Fruit fly (Drosophila melanogaster) whole organism, embryonic: ENCODE measurements around the gene JMJD5.

ENCODE experiments used
- Atf-2 ChIP-seq: fragments of 200-800 bp; sonication (Bioruptor generic); optimal IDR thresholded peaks from 2 replicates; lab custom pipeline; 2016; ENCODE audit warnings: missing biosample characterization, missing genetic modification characterization
- CG10274 ChIP-seq: fragments of 200-800 bp; sonication (Bioruptor generic); optimal IDR thresholded peaks from 3 replicates; lab custom pipeline; 2017; ENCODE audit warnings: missing biosample characterization, mild to moderate bottlenecking, missing genetic modification characterization
- CG13624 ChIP-seq: fragments of 200-800 bp; sonication (Bioruptor generic); optimal IDR thresholded peaks from 2 replicates; lab custom pipeline; 2016; ENCODE audit warnings: missing biosample characterization, missing genetic modification characterization
- CG17186 ChIP-seq: fragments of 200-800 bp; sonication (Bioruptor generic); optimal IDR thresholded peaks from 3 replicates; lab custom pipeline; 2017; ENCODE audit warnings: missing biosample characterization, missing genetic modification reagents, missing genetic modification characterization
- CG18011 ChIP-seq: fragments of 200-800 bp; sonication (Bioruptor generic); optimal IDR thresholded peaks from 2 replicates; lab custom pipeline; 2017; ENCODE audit warnings: missing biosample characterization, missing genetic modification characterization, mild to moderate bottlenecking, moderate library complexity, missing genotype
- CG18262 ChIP-seq: fragments of 200-800 bp; optimal IDR thresholded peaks from 3 replicates; lab custom pipeline; 2019; ENCODE audit warnings: missing biosample characterization, mild to moderate bottlenecking, missing genetic modification characterization, moderate library complexity
- CG31365 ChIP-seq: fragments of 200-800 bp; sonication (Bioruptor generic); optimal IDR thresholded peaks from 2 replicates; lab custom pipeline; 2018; ENCODE audit warnings: missing biosample characterization, mild to moderate bottlenecking, missing genetic modification characterization
- CG3163 ChIP-seq: fragments of 200-800 bp; sonication (Bioruptor generic); optimal IDR thresholded peaks from 3 replicates; lab custom pipeline; 2016; ENCODE audit warnings: missing biosample characterization, missing genetic modification characterization
- CG33213 ChIP-seq: fragments of 200-800 bp; sonication (Bioruptor generic); optimal IDR thresholded peaks from 3 replicates; lab custom pipeline; 2016; ENCODE audit warnings: missing biosample characterization, missing genetic modification characterization
- CG34422 ChIP-seq: fragments of 200-800 bp; sonication (Bioruptor generic); IDR thresholded peaks from 3 replicates; pipeline ENCODE4 v1.3.6; 2022; ENCODE audit warnings: missing biosample characterization, missing genetic modification characterization
- CG4328 ChIP-seq: fragments of 200-800 bp; sonication (Bioruptor generic); optimal IDR thresholded peaks from 3 replicates; lab custom pipeline; 2017; ENCODE audit warnings: missing biosample characterization, missing genetic modification reagents, missing genetic modification characterization
- CG4617 ChIP-seq: fragments of 200-800 bp; sonication (Bioruptor generic); optimal IDR thresholded peaks from 3 replicates; lab custom pipeline; 2016; ENCODE audit warnings: missing biosample characterization, missing genetic modification characterization, borderline replicate concordance
- CG5953 ChIP-seq: fragments of 200-800 bp; sonication (Bioruptor generic); IDR thresholded peaks from 2 replicates; pipeline ENCODE4 v1.3.6; 2022; ENCODE audit warnings: missing biosample characterization, missing genetic modification characterization
- CG6175 ChIP-seq: fragments of 200-800 bp; sonication (Bioruptor generic); IDR thresholded peaks from 3 replicates; pipeline ENCODE4 v1.3.6; 2022; ENCODE audit warnings: missing biosample characterization, missing genetic modification characterization
- CG6813 ChIP-seq: fragments of 200-800 bp; sonication (Bioruptor generic); optimal IDR thresholded peaks from 2 replicates; lab custom pipeline; 2017; ENCODE audit warnings: missing biosample characterization, missing genetic modification characterization, mild to moderate bottlenecking, moderate library complexity, missing genetic modification reagents
- CG7271 ChIP-seq: fragments of 200-800 bp; sonication (Bioruptor generic); optimal IDR thresholded peaks from 2 replicates; lab custom pipeline; 2018; ENCODE audit warnings: missing biosample characterization, mild to moderate bottlenecking, missing genetic modification characterization, moderate library complexity
- CG7963 ChIP-seq: fragments of 200-800 bp; sonication (Bioruptor generic); IDR thresholded peaks from 3 replicates; pipeline ENCODE4 v1.3.6; 2022; ENCODE audit warnings: missing biosample characterization, missing genetic modification characterization; ENCODE audit not compliant: partially characterized antibody
- CG8089 ChIP-seq: fragments of 200-800 bp; sonication (Bioruptor generic); optimal IDR thresholded peaks from 3 replicates; lab custom pipeline; 2016; ENCODE audit warnings: missing biosample characterization, missing genetic modification characterization
- CG8388 ChIP-seq: fragments of 200-800 bp; sonication (Bioruptor generic); optimal IDR thresholded peaks from 2 replicates; lab custom pipeline; 2019; ENCODE audit warnings: missing biosample characterization, mild to moderate bottlenecking, missing genetic modification characterization, moderate library complexity
- CG9817 ChIP-seq: fragments of 200-800 bp; sonication (Bioruptor generic); optimal IDR thresholded peaks from 2 replicates; lab custom pipeline; 2018; ENCODE audit warnings: missing biosample characterization, mild to moderate bottlenecking, missing genetic modification characterization, moderate library complexity
- Doc2 ChIP-seq: fragments of 200-800 bp; sonication (Bioruptor generic); IDR thresholded peaks from 2 replicates; pipeline ENCODE4 v1.3.6; 2022; ENCODE audit warnings: missing biosample characterization, missing genetic modification characterization
- Elba2 ChIP-seq: fragments of 200-800 bp; sonication (Bioruptor generic); optimal IDR thresholded peaks from 3 replicates; lab custom pipeline; 2016; ENCODE audit warnings: missing biosample characterization, missing genetic modification characterization
- Fer1 ChIP-seq: fragments of 200-800 bp; sonication (Bioruptor generic); optimal IDR thresholded peaks from 2 replicates; lab custom pipeline; 2017; ENCODE audit warnings: missing biosample characterization, mild to moderate bottlenecking, missing genetic modification characterization
- Sry-δ ChIP-seq: fragments of 200-800 bp; sonication (Bioruptor generic); optimal IDR thresholded peaks from 2 replicates; lab custom pipeline; 2016; ENCODE audit warnings: missing biosample characterization, missing genetic modification characterization
- ash1 ChIP-seq: fragments of 200-800 bp; sonication (Bioruptor generic); optimal IDR thresholded peaks from 2 replicates; lab custom pipeline; 2018; ENCODE audit warnings: missing biosample characterization, mild to moderate bottlenecking, missing genetic modification characterization
- cas ChIP-seq: fragments of 200-800 bp; sonication (Bioruptor generic); IDR thresholded peaks from 2 replicates; pipeline ENCODE4 v1.3.6; 2022; ENCODE audit warnings: missing biosample characterization, missing genetic modification characterization
- chm ChIP-seq: fragments of 200-800 bp; sonication (Bioruptor generic); IDR thresholded peaks from 2 replicates; pipeline ENCODE4 v1.3.6; 2022; ENCODE audit warnings: missing biosample characterization, missing genetic modification characterization
- croc ChIP-seq: fragments of 200-800 bp; sonication (Bioruptor generic); conservative IDR thresholded peaks from 3 replicates; pipeline ENCODE4 v1.3.6; 2022; ENCODE audit warnings: missing biosample characterization, missing genetic modification characterization
- crol ChIP-seq: fragments of 200-800 bp; sonication (Bioruptor generic); IDR thresholded peaks from 2 replicates; pipeline ENCODE4 v1.3.6; 2022; ENCODE audit warnings: missing biosample characterization, missing genetic modification characterization
- crp ChIP-seq, 2 experiments: fragments of 200-800 bp; sonication (Bioruptor generic); optimal IDR thresholded peaks; 2 replicates in 1 of 2; 3 replicates in 1 of 2; lab custom pipeline; 2017; ENCODE audit warnings: missing biosample characterization in 2 of 2, missing genetic modification characterization in 2 of 2, mild to moderate bottlenecking in 1 of 2, moderate library complexity in 1 of 2
- dimm ChIP-seq: fragments of 200-800 bp; sonication (Bioruptor generic); IDR thresholded peaks from 2 replicates; pipeline ENCODE4 v1.3.6; 2022; ENCODE audit warnings: missing biosample characterization, missing genetic modification characterization
- dysf ChIP-seq: fragments of 200-800 bp; sonication (Bioruptor generic); IDR thresholded peaks from 3 replicates; pipeline ENCODE4 v1.3.6; 2022; ENCODE audit warnings: missing biosample characterization, missing genetic modification characterization
- eve ChIP-seq, 2 experiments: fragments of >200 bp; optimal IDR thresholded peaks; 2 replicates each; lab custom pipeline; 2017; ENCODE audit warnings: missing biosample characterization in 2 of 2, missing genetic modification characterization in 2 of 2
- fd102C ChIP-seq: fragments of 200-800 bp; sonication (Bioruptor generic); optimal IDR thresholded peaks from 2 replicates; lab custom pipeline; 2018; ENCODE audit warnings: missing biosample characterization, mild to moderate bottlenecking, missing genetic modification characterization, moderate library complexity
- fu2 ChIP-seq: fragments of 200-800 bp; sonication (Bioruptor generic); optimal IDR thresholded peaks from 2 replicates; lab custom pipeline; 2016; ENCODE audit warnings: missing biosample characterization, missing genetic modification characterization
- gsb-n ChIP-seq: fragments of 200-800 bp; sonication (Bioruptor generic); optimal IDR thresholded peaks from 3 replicates; lab custom pipeline; 2018; ENCODE audit warnings: missing biosample characterization, mild to moderate bottlenecking, missing genetic modification characterization
- kay ChIP-seq: fragments of 200-800 bp; sonication (Bioruptor generic); optimal IDR thresholded peaks from 2 replicates; lab custom pipeline; 2016; ENCODE audit warnings: missing biosample characterization, missing genetic modification characterization
- ken ChIP-seq: fragments of 200-800 bp; sonication (Bioruptor generic); IDR thresholded peaks from 3 replicates; pipeline ENCODE4 v1.3.6; 2022; ENCODE audit warnings: missing biosample characterization, missing genetic modification characterization
- kni ChIP-seq: fragments of 200-800 bp; sonication (Bioruptor generic); optimal IDR thresholded peaks from 3 replicates; lab custom pipeline; 2017; ENCODE audit warnings: mild to moderate bottlenecking, missing biosample characterization, missing genetic modification reagents, missing genetic modification characterization
- lbe ChIP-seq: fragments of 200-800 bp; sonication (Bioruptor generic); optimal IDR thresholded peaks from 2 replicates; lab custom pipeline; 2016; ENCODE audit warnings: missing biosample characterization, mild to moderate bottlenecking, missing genetic modification characterization
- mirr ChIP-seq: fragments of 200-800 bp; sonication (Bioruptor generic); optimal IDR thresholded peaks from 3 replicates; lab custom pipeline; 2018; ENCODE audit warnings: missing biosample characterization, mild to moderate bottlenecking, missing genetic modification characterization
- pfk ChIP-seq: fragments of 200-800 bp; sonication (Bioruptor generic); optimal IDR thresholded peaks from 2 replicates; lab custom pipeline; 2018; ENCODE audit warnings: missing biosample characterization, mild to moderate bottlenecking, missing genetic modification characterization, moderate library complexity
- pita ChIP-seq: fragments of 200-800 bp; sonication (Bioruptor generic); optimal IDR thresholded peaks from 2 replicates; lab custom pipeline; 2017; ENCODE audit warnings: missing biosample characterization, mild to moderate bottlenecking, missing genetic modification characterization
- scrt ChIP-seq: fragments of 200-800 bp; sonication (Bioruptor generic); optimal IDR thresholded peaks from 2 replicates; lab custom pipeline; 2018; ENCODE audit warnings: missing biosample characterization, mild to moderate bottlenecking, missing genetic modification characterization, moderate library complexity
- sr ChIP-seq: fragments of 200-800 bp; sonication (Bioruptor generic); IDR thresholded peaks from 3 replicates; pipeline ENCODE4 v1.3.6; 2022; ENCODE audit warnings: missing biosample characterization, missing genetic modification characterization
- sug ChIP-seq: fragments of 200-800 bp; optimal IDR thresholded peaks from 2 replicates; lab custom pipeline; 2019; ENCODE audit warnings: missing biosample characterization, mild to moderate bottlenecking, missing genetic modification characterization, moderate library complexity
- tio ChIP-seq: fragments of 200-800 bp; sonication (Bioruptor generic); optimal IDR thresholded peaks from 2 replicates; lab custom pipeline; 2017; ENCODE audit warnings: missing biosample characterization, missing genetic modification characterization, inconsistent platforms
- trem ChIP-seq: fragments of 200-800 bp; optimal IDR thresholded peaks from 3 replicates; lab custom pipeline; 2019; ENCODE audit warnings: missing biosample characterization, mild to moderate bottlenecking, missing genetic modification characterization, moderate library complexity
- vfl ChIP-seq: fragments of 200-800 bp; sonication (Bioruptor generic); optimal IDR thresholded peaks from 2 replicates; lab custom pipeline; 2016; ENCODE audit warnings: missing biosample characterization, missing genetic modification characterization
- zfh2 ChIP-seq: fragments of 200-800 bp; sonication (Bioruptor generic); optimal IDR thresholded peaks from 2 replicates; lab custom pipeline; 2016; ENCODE audit warnings: missing biosample characterization, missing genetic modification characterization

The JMJD5 gene

dm6 chr3L:819297-819886 is 21.8 kb downstream of the JMJD5 start (continued):
- TF ChIP-seq CG18011 (GFP tag; lab: Kevin White, UChicago) (peak; percentile 66), CG6175 (peak; percentile 87), CG33213 (GFP tag; lab: Kevin White, UChicago) (peak; percentile 88), CG10274 (peak; percentile 68), fd102C (GFP tag; lab: Kevin White, UChicago) (no peak), pita (GFP tag; lab: Kevin White, UChicago) (no peak), CG5953 (GFP tag; lab: Robert Waterston, UW) (peak; percentile 95), scrt (GFP tag; lab: Kevin White, UChicago) (peak; percentile 80), CG18262 (tag; lab: Kevin White, UChicago) (peak; percentile 79), sug (tag; lab: Kevin White, UChicago) (peak; percentile 70), CG3163 (GFP tag; lab: Kevin White, UChicago) (peak; percentile 66), Atf-2 (peak; percentile 85), CG31365 (tag; lab: Kevin White, UChicago) (peak; percentile 73), pfk (GFP tag; lab: Kevin White, UChicago) (no peak), CG8089 (GFP tag; lab: Kevin White, UChicago) (peak; percentile 84), crp (GFP tag; optimal IDR thresholded peaks at IDR 0.05; lab: Kevin White, UChicago) (peak in 1 of 2 experiments; percentile 35), CG7271 (tag; lab: Kevin White, UChicago) (no peak), cas (GFP tag; lab: Robert Waterston, UW) (peak; percentile 82), CG34422 (GFP tag; lab: Robert Waterston, UW) (peak; percentile 97), dimm (GFP tag; lab: Robert Waterston, UW) (peak; percentile 91), sr (peak; percentile 85), CG4617 (GFP tag; lab: Kevin White, UChicago) (peak; percentile 81), Sry-δ (GFP tag; lab: Kevin White, UChicago) (peak; percentile 49), ken (peak; percentile 97), CG4328 (peak; percentile 68), chm (GFP tag; lab: Robert Waterston, UW) (peak; percentile 96), eve (GFP tag; optimal IDR thresholded peaks at IDR 0.05; lab: Kevin White, UChicago) (no peak), CG6813 (peak; percentile 82), zfh2 (GFP tag; lab: Kevin White, UChicago) (peak; percentile 83), Elba2 (GFP tag; lab: Kevin White, UChicago) (no peak), CG9817 (tag; lab: Kevin White, UChicago) (peak; percentile 85), gsb-n (tag; lab: Kevin White, UChicago) (peak; percentile 73), CG13624 (GFP tag; lab: Kevin White, UChicago) (peak; percentile 86), tio (GFP tag; lab: Kevin White, UChicago) (peak; percentile 75), CG8388 (peak; percentile 82), fu2 (GFP tag; lab: Kevin White, UChicago) (peak; percentile 65), ash1 (GFP tag; lab: Kevin White, UChicago) (peak; percentile 42), CG7963 (GFP tag; lab: Robert Waterston, UW) (no peak), vfl (peak; percentile 80), mirr (GFP tag; lab: Kevin White, UChicago) (peak; percentile 78), dysf (GFP tag; lab: Robert Waterston, UW) (peak; percentile 95), trem (peak; percentile 16), lbe (no peak), kni (GFP tag; lab: Kevin White, UChicago) (peak; percentile 71), kay (GFP tag; lab: Kevin White, UChicago) (peak; percentile 47), croc (GFP tag; lab: Robert Waterston, UW) (peak; percentile 73; the same call in 2 of the 3 replicates), crol (GFP tag; lab: Robert Waterston, UW) (peak; percentile 35; the same call in 1 of the 2 replicates), Fer1 (GFP tag; lab: Kevin White, UChicago) (peak; percentile 89), CG17186 (GFP tag; lab: Kevin White, UChicago) (peak; percentile 8), Doc2 (GFP tag; lab: Robert Waterston, UW) (peak; percentile 79)
